Worm (Caenorhabditis elegans) whole organism, L2 larva: ENCODE measurements around the gene rnp-9.
A peak's percentile ranks its signal among the peaks of the same experiment; 100 is the strongest.

Experiments
- C34F6.9 ChIP-seq: fragments of 150-350 bp; optimal IDR thresholded peaks from 2 replicates; lab custom pipeline; 2014; ENCODE audit warnings: missing biosample characterization, missing genetic modification characterization
- F13H6.1 ChIP-seq: sonication (generic microtip); optimal IDR thresholded peaks from 2 replicates; lab custom pipeline; 2016; ENCODE audit warnings: missing genetic modification characterization, missing compliant biosample characterization
- R02D3.7 ChIP-seq: fragments of 150-350 bp; optimal IDR thresholded peaks from 2 replicates; lab custom pipeline; 2014; ENCODE audit warnings: missing biosample characterization, missing genetic modification characterization
- Y55F3AM.14 ChIP-seq: fragments of 200-800 bp; sonication (Bioruptor generic); optimal IDR thresholded peaks from 2 replicates; lab custom pipeline; 2018; ENCODE audit warnings: mild to moderate bottlenecking, missing genetic modification characterization, missing compliant biosample characterization
- aly-2 ChIP-seq: fragments of 150-350 bp; optimal IDR thresholded peaks from 2 replicates; lab custom pipeline; 2014; ENCODE audit warnings: missing biosample characterization, missing genetic modification characterization
- ama-1 ChIP-seq: fragments of 150-350 bp; optimal IDR thresholded peaks from 2 replicates; lab custom pipeline; 2018; ENCODE audit warnings: inconsistent platforms
- blmp-1 ChIP-seq: sonication (generic microtip); optimal IDR thresholded peaks from 2 replicates; lab custom pipeline; 2017; ENCODE audit warnings: missing genetic modification characterization, mild to moderate bottlenecking, missing compliant biosample characterization, antibody characterized with exemption, moderate library complexity; ENCODE audit not compliant: insufficient read depth
- ceh-16 ChIP-seq: fragments of 150-350 bp; optimal IDR thresholded peaks from 2 replicates; lab custom pipeline; 2014; ENCODE audit warnings: missing biosample characterization, missing genetic modification characterization
- ceh-82 ChIP-seq: fragments of 150-350 bp; optimal IDR thresholded peaks from 2 replicates; lab custom pipeline; 2014; ENCODE audit warnings: missing biosample characterization, missing genetic modification characterization
- crh-2 ChIP-seq: sonication (generic microtip); optimal IDR thresholded peaks from 2 replicates; lab custom pipeline; 2017; ENCODE audit warnings: missing biosample characterization, missing genetic modification characterization
- dmd-4 ChIP-seq: sonication (generic microtip); optimal IDR thresholded peaks from 2 replicates; lab custom pipeline; 2017; ENCODE audit warnings: missing biosample characterization, missing genetic modification characterization
- egl-27 ChIP-seq: sonication (generic microtip); optimal IDR thresholded peaks from 3 replicates; lab custom pipeline; 2017; ENCODE audit warnings: missing biosample characterization, missing genetic modification reagents, missing genetic modification characterization
- elt-1 ChIP-seq: fragments of 150-350 bp; optimal IDR thresholded peaks from 2 replicates; lab custom pipeline; 2014; ENCODE audit warnings: missing biosample characterization, missing genetic modification characterization
- elt-3 ChIP-seq: sonication (generic microtip); optimal IDR thresholded peaks from 2 replicates; lab custom pipeline; 2017; ENCODE audit warnings: missing biosample characterization, missing genetic modification characterization
- fos-1 ChIP-seq: fragments of 150-350 bp; optimal IDR thresholded peaks from 2 replicates; lab custom pipeline; 2014; ENCODE audit warnings: missing biosample characterization, missing genetic modification characterization
- gmeb-1 ChIP-seq: fragments of 150-350 bp; optimal IDR thresholded peaks from 2 replicates; lab custom pipeline; 2014; ENCODE audit warnings: missing biosample characterization, missing genetic modification characterization
- lin-11 ChIP-seq: fragments of 150-350 bp; sonication (generic microtip); optimal IDR thresholded peaks from 2 replicates; lab custom pipeline; 2014; ENCODE audit warnings: missing biosample characterization, missing genetic modification characterization, inconsistent platforms, mixed read lengths
- lin-13 ChIP-seq: fragments of 150-350 bp; optimal IDR thresholded peaks from 2 replicates; lab custom pipeline; 2014; ENCODE audit warnings: missing biosample characterization, missing genetic modification reagents, missing genetic modification characterization
- lsy-2 ChIP-seq, 2 experiments: fragments of 150-350 bp in 1 of 2; sonication (generic microtip) in 1 of 2; optimal IDR thresholded peaks; 2 replicates each; lab custom pipeline; 2014 to 2017; ENCODE audit warnings: missing biosample characterization in 2 of 2, missing genetic modification characterization in 2 of 2
- mab-5 ChIP-seq: fragments of 150-350 bp; optimal IDR thresholded peaks from 2 replicates; lab custom pipeline; 2014; ENCODE audit warnings: missing biosample characterization, missing genetic modification characterization
- mbf-1 ChIP-seq: sonication (generic microtip); optimal IDR thresholded peaks from 2 replicates; lab custom pipeline; 2017; ENCODE audit warnings: missing biosample characterization, missing genetic modification characterization
- mdl-1 ChIP-seq, 2 experiments: fragments of 150-350 bp in 1 of 2; sonication (generic microtip) in 1 of 2; optimal IDR thresholded peaks; 2 replicates each; lab custom pipeline; 2017; ENCODE audit warnings: missing biosample characterization in 2 of 2, missing genetic modification characterization in 2 of 2
- nhr-10 ChIP-seq: sonication (generic microtip); optimal IDR thresholded peaks from 2 replicates; lab custom pipeline; 2017; ENCODE audit warnings: missing biosample characterization, missing genetic modification characterization
- nhr-11 ChIP-seq: fragments of 150-350 bp; optimal IDR thresholded peaks from 2 replicates; lab custom pipeline; 2014; ENCODE audit warnings: missing biosample characterization, missing genetic modification characterization
- nhr-129 ChIP-seq: fragments of 150-350 bp; optimal IDR thresholded peaks from 2 replicates; lab custom pipeline; 2014; ENCODE audit warnings: missing biosample characterization, missing genetic modification characterization
- nhr-21 ChIP-seq: fragments of 150-350 bp; optimal IDR thresholded peaks from 2 replicates; lab custom pipeline; 2014; ENCODE audit warnings: missing biosample characterization, missing genetic modification characterization
- nhr-23 ChIP-seq: fragments of 150-350 bp; optimal IDR thresholded peaks from 2 replicates; lab custom pipeline; 2014; ENCODE audit warnings: missing biosample characterization, missing genetic modification reagents, missing genetic modification characterization
- nhr-25 ChIP-seq: fragments of 150-350 bp; sonication (generic microtip); optimal IDR thresholded peaks from 3 replicates; lab custom pipeline; 2014; ENCODE audit warnings: missing biosample characterization, missing genetic modification characterization
- nhr-6 ChIP-seq: fragments of 150-350 bp; optimal IDR thresholded peaks from 2 replicates; lab custom pipeline; 2014; ENCODE audit warnings: missing biosample characterization, missing genetic modification characterization
- nhr-77 ChIP-seq: fragments of 150-350 bp; optimal IDR thresholded peaks from 2 replicates; lab custom pipeline; 2014; ENCODE audit warnings: missing biosample characterization, missing genetic modification characterization
- skn-1 ChIP-seq: sonication (generic microtip); optimal IDR thresholded peaks from 2 replicates; lab custom pipeline; 2017; ENCODE audit warnings: missing biosample characterization, missing genetic modification characterization
- sma-3 ChIP-seq: sonication (generic microtip); optimal IDR thresholded peaks from 2 replicates; lab custom pipeline; 2016; ENCODE audit warnings: missing genetic modification reagents, missing genetic modification characterization, missing compliant biosample characterization
- sma-9 ChIP-seq, 2 experiments: fragments of 150-350 bp in 1 of 2; sonication (generic microtip) in 1 of 2; optimal IDR thresholded peaks; 2 replicates each; lab custom pipeline; 2014 to 2016; ENCODE audit warnings: missing genetic modification characterization in 2 of 2, mild to moderate bottlenecking in 1 of 2, missing biosample characterization in 1 of 2, missing compliant biosample characterization in 1 of 2, missing genetic modification reagents in 1 of 2, moderate library complexity in 1 of 2
- unc-39 ChIP-seq: fragments of 150-350 bp; optimal IDR thresholded peaks from 2 replicates; lab custom pipeline; 2014; ENCODE audit warnings: missing biosample characterization, missing genetic modification characterization
- unc-55 ChIP-seq: fragments of 150-350 bp; sonication (generic microtip); optimal IDR thresholded peaks from 3 replicates; lab custom pipeline; 2014; ENCODE audit warnings: missing biosample characterization, missing genetic modification reagents, missing genetic modification characterization
- zag-1 ChIP-seq: fragments of 150-350 bp; optimal IDR thresholded peaks from 2 replicates; lab custom pipeline; 2014; ENCODE audit warnings: missing biosample characterization, missing genetic modification characterization
- ztf-1 ChIP-seq: fragments of 200-800 bp; sonication (Bioruptor generic); conservative IDR thresholded peaks from 2 replicates; pipeline ENCODE4 v1.3.6; 2022; ENCODE audit warnings: missing genetic modification characterization, missing compliant biosample characterization
- ztf-4 ChIP-seq: fragments of 150-350 bp; optimal IDR thresholded peaks from 2 replicates; lab custom pipeline; 2014; ENCODE audit warnings: missing biosample characterization, missing genetic modification characterization

The rnp-9 gene

DNA sequence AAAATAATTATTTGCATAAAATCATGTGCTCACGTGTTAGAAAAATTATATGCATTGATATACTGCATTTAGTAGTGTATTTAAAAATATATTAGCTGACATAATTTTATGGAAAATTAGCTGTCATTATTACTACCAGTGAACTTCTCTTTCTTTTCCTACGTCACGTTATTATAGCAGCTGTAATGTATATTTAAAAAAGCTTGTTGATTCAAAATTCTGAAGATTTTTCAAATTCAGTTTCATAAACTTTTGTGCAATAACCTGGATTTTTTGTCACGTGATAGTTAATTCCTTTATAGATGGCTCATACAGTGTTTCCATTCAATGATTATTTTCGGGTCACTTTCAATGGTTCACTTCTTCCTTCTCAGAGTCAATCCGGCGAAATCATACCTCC lies 45.4 kb downstream of the rnp-9 start, which contains the start of gene F44A6.3:
Gene F44A6.3 (plus strand): TSS at position 301 of the 400 bp plus-strand sequence.
- no peak for TF ChIP-seq unc-39 (tag; lab: Kevin White, UChicago)

DNA sequence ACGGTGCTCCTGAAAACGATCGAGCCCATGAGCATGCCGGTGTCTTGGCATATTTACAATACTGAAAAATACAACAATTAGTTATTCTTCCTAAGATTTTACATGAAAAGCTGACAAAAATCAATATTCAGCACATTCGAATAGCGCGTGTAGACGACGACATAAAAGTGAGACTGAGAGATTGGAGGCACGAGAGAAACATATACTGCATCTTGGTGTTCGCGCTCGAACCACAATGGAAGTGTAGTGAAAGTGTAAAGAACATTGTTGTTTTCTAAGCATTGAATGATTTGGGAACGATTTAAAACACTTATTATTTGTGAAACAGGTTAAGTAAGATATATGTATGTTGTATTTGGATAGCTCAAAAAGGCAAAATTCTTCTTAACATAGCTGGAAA lies 48.3 kb downstream of the rnp-9 start, which contains the start of gene F44A6.4:
Gene F44A6.4 (minus strand): TSS at position 67 of the 400 bp plus-strand sequence.
- peak; percentile 44 for TF ChIP-seq blmp-1 (tag; lab: Kevin White, UChicago)
- TF ChIP-seq dmd-4 (tag; lab: Kevin White, UChicago), result no peak
- no peak for TF ChIP-seq mbf-1 (tag; lab: Kevin White, UChicago)
- no peak for TF ChIP-seq nhr-77 (tag; lab: Kevin White, UChicago)
- TF ChIP-seq sma-9 (GFP tag; optimal IDR thresholded peaks at IDR 0.05; lab: Kevin White, UChicago), result no peak
- TF ChIP-seq sma-9 (tag; optimal IDR thresholded peaks at IDR 0.05; lab: Kevin White, UChicago), result no peak
- no peak for TF ChIP-seq gmeb-1
- TF ChIP-seq mdl-1 (tag; optimal IDR thresholded peaks at IDR 0.05; lab: Kevin White, UChicago), result no peak
- TF ChIP-seq unc-55 (GFP tag; lab: Kevin White, UChicago), result peak; percentile 45
- no peak for TF ChIP-seq crh-2 (tag; lab: Kevin White, UChicago)
- TF ChIP-seq zag-1 (tag; lab: Kevin White, UChicago), result no peak
- TF ChIP-seq nhr-6 (tag; lab: Kevin White, UChicago), result no peak
- no peak for TF ChIP-seq ztf-1

DNA sequence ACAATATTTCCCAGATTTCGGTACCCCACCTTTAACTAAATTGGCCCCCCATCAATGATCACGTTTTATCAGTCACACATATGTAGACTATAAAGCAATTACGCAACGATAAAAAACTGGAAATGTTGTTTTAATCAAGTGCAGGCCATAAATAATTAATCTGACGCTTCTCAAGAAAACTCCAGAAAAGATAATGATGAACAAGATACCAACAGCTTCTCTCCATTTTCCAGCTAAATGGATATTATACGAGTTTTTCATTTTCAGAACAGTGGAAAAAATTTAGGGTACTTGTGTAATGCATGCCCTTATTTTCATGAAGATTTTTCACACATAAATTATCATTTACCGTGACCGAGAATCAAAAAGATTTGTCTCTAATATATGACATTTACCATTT lies 49.2 kb downstream of the rnp-9 start:
- TF ChIP-seq F13H6.1 (tag; lab: Kevin White, UChicago) (no peak), crh-2 (tag; lab: Kevin White, UChicago) (peak; percentile 44), unc-55 (GFP tag; lab: Kevin White, UChicago) (peak; percentile 37), fos-1 (tag; lab: Kevin White, UChicago) (peak; percentile 36)

DNA sequence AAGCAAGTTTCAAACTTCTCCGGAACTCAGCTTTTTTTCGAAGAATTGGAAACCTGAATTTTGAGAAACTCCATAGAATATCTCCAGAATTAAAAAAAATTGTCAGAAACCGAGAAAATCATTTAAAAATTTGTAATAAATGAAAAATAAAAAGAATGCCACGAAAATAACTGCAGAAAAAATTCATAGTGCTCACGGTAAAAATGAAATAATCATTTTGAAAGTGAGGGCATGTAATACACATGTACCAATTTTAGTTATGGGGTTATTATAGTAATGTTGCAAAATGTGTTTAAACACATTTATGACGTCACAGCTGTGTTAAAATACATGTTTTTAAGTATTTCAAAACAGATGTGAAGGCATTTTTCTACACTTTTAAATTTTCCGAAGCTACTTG lies 49.8 kb downstream of the rnp-9 start:
- TF ChIP-seq sma-3 (no peak), egl-27 (no peak), sma-9 (GFP tag; optimal IDR thresholded peaks at IDR 0.05; lab: Kevin White, UChicago) (peak; percentile 5), sma-9 (tag; optimal IDR thresholded peaks at IDR 0.05; lab: Kevin White, UChicago) (no peak), nhr-10 (tag; lab: Kevin White, UChicago) (no peak), ztf-1 (no peak), aly-2 (tag; lab: Kevin White, UChicago) (no peak)
- TF ChIP-seq, all 48 proteins: peak for 1

DNA sequence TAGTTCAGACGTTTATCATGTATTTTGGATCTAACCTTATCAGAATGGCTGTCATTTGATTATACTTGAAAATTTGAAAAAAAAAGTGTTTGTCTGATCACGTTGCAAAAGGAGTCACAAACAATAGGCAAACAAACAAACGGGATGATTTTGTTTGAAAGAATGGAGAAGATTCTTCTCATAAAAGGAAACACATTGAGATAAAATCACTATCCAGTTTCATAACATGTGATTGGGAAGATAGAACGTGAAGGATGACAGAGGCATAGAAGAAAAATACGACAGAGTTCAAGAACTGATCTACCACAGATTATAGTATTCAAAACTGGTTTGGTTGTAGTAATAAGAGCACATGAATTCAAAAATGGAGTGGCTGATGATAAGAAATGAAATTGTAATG lies 51.7 kb downstream of the rnp-9 start, which contains the start of gene F44A6.5:
Gene F44A6.5 (minus strand): TSS at position 151 of the 400 bp plus-strand sequence.
- no peak for TF ChIP-seq ama-1 (lab: Kevin White, UChicago)
- TF ChIP-seq C34F6.9, result no peak
- TF ChIP-seq nhr-11 (tag; lab: Kevin White, UChicago), result no peak
- no peak for TF ChIP-seq elt-3 (tag; lab: Kevin White, UChicago)
- peak; percentile 69 for TF ChIP-seq nhr-21 (tag; lab: Kevin White, UChicago)
- TF ChIP-seq gmeb-1, result peak; percentile 31
- TF ChIP-seq ceh-82 (tag; lab: Kevin White, UChicago), result no peak
- TF ChIP-seq lin-11, result no peak
- TF ChIP-seq nhr-129, result peak; percentile 56
- TF ChIP-seq lsy-2 (tag; optimal IDR thresholded peaks at IDR 0.05; lab: Kevin White, UChicago), result peak in 1 of 2 experiments; percentile 26
- TF ChIP-seq sma-9 (GFP tag; optimal IDR thresholded peaks at IDR 0.05; lab: Kevin White, UChicago), result peak; percentile 69
- TF ChIP-seq sma-9 (tag; optimal IDR thresholded peaks at IDR 0.05; lab: Kevin White, UChicago), result no peak
- no peak for TF ChIP-seq ztf-1
- peak; percentile 49 for TF ChIP-seq sma-3
- no peak for TF ChIP-seq nhr-23 (tag; lab: Kevin White, UChicago)
- TF ChIP-seq fos-1 (tag; lab: Kevin White, UChicago), result peak; percentile 19
- no peak for TF ChIP-seq unc-55 (GFP tag; lab: Kevin White, UChicago)
- TF ChIP-seq skn-1 (tag; lab: Kevin White, UChicago), result no peak
- TF ChIP-seq ceh-16 (tag; lab: Kevin White, UChicago), result no peak
- TF ChIP-seq mdl-1 (tag; optimal IDR thresholded peaks at IDR 0.05; lab: Kevin White, UChicago), result peak in 1 of 2 experiments; percentile 42
- TF ChIP-seq nhr-6 (tag; lab: Kevin White, UChicago), result no peak
- no peak for TF ChIP-seq lin-13 (GFP tag; lab: Kevin White, UChicago)
- TF ChIP-seq Y55F3AM.14 (GFP tag; lab: Kevin White, UChicago), result no peak
- peak; percentile 16 for TF ChIP-seq egl-27
- no peak for TF ChIP-seq ztf-4 (tag; lab: Kevin White, UChicago)
- no peak for TF ChIP-seq blmp-1 (tag; lab: Kevin White, UChicago)
- no peak for TF ChIP-seq R02D3.7 (tag; lab: Kevin White, UChicago)
- no peak for TF ChIP-seq mab-5
- peak; percentile 37 for TF ChIP-seq F13H6.1 (tag; lab: Kevin White, UChicago)
- TF ChIP-seq elt-1 (tag; lab: Kevin White, UChicago), result no peak
- TF ChIP-seq nhr-25 (tag; lab: Kevin White, UChicago), result peak; percentile 79
- no peak for TF ChIP-seq aly-2 (tag; lab: Kevin White, UChicago)
- TF ChIP-seq crh-2 (tag; lab: Kevin White, UChicago), result peak; percentile 59
